Worm (Caenorhabditis elegans) whole organism, young adult: Measurements from ENCODE around the gene T27A10.5.

Source experiments
- B0019.2 ChIP-seq: fragments of 200-800 bp; sonication (Bioruptor generic); conservative IDR thresholded peaks from 2 replicates; pipeline ENCODE4 v1.3.6; 2022; ENCODE audit warnings: missing genetic modification reagents, missing genetic modification characterization, missing compliant biosample characterization
- D2030.7 ChIP-seq: fragments of 200-800 bp; sonication (Bioruptor generic); IDR thresholded peaks from 2 replicates; pipeline ENCODE4 v1.3.6; 2022; ENCODE audit warnings: missing genetic modification reagents, missing genetic modification characterization, missing compliant biosample characterization
- F10E7.11 ChIP-seq: sonication (generic microtip); optimal IDR thresholded peaks from 2 replicates; lab custom pipeline; 2017; ENCODE audit warnings: mild to moderate bottlenecking, missing genetic modification characterization, moderate library complexity, missing compliant biosample characterization
- F22D6.2 ChIP-seq: sonication (generic microtip); optimal IDR thresholded peaks from 2 replicates; lab custom pipeline; 2016; ENCODE audit warnings: mild to moderate bottlenecking, missing genetic modification characterization, missing compliant biosample characterization
- F23B12.7 ChIP-seq: sonication (generic microtip); optimal IDR thresholded peaks from 2 replicates; lab custom pipeline; 2017; ENCODE audit warnings: missing genetic modification characterization, mild to moderate bottlenecking, missing compliant biosample characterization, antibody characterized with exemption, moderate library complexity; ENCODE audit not compliant: insufficient read depth
- F37B4.10 ChIP-seq: fragments of 200-800 bp; sonication (Bioruptor generic); IDR thresholded peaks from 2 replicates; pipeline ENCODE4 v1.3.6; 2022; ENCODE audit warnings: missing genetic modification characterization, missing compliant biosample characterization
- F49E8.2 ChIP-seq: sonication (generic microtip); optimal IDR thresholded peaks from 3 replicates; lab custom pipeline; 2017; ENCODE audit warnings: missing genetic modification characterization, mild to moderate bottlenecking, missing compliant biosample characterization, antibody characterized with exemption, moderate library complexity; ENCODE audit not compliant: insufficient read depth
- F57C9.4 ChIP-seq: sonication (generic microtip); optimal IDR thresholded peaks from 2 replicates; lab custom pipeline; 2017; ENCODE audit warnings: mild to moderate bottlenecking, missing genetic modification characterization, missing compliant biosample characterization
- Y53F4B.3 ChIP-seq: fragments of 200-800 bp; sonication (Bioruptor generic); IDR thresholded peaks from 2 replicates; pipeline ENCODE4 v1.3.6; 2022; ENCODE audit warnings: missing genetic modification reagents, missing genetic modification characterization, missing compliant biosample characterization
- Y53G8AR.9 ChIP-seq: fragments of 200-800 bp; sonication (Bioruptor generic); conservative IDR thresholded peaks from 2 replicates; pipeline ENCODE4 v1.3.6; 2022; ENCODE audit warnings: missing genetic modification reagents, missing genetic modification characterization, missing compliant biosample characterization
- Y67H2A.10 ChIP-seq: fragments of 200-800 bp; sonication (Bioruptor generic); conservative IDR thresholded peaks from 2 replicates; pipeline ENCODE4 v1.3.6; 2022; ENCODE audit warnings: missing genetic modification reagents, missing genetic modification characterization, missing compliant biosample characterization
- Y95B8A.8 ChIP-seq: fragments of 200-800 bp; sonication (Bioruptor generic); IDR thresholded peaks from 2 replicates; pipeline ENCODE4 v1.3.6; 2022; ENCODE audit warnings: missing genetic modification reagents, missing genetic modification characterization, missing compliant biosample characterization
- aptf-2 ChIP-seq: fragments of 200-800 bp; sonication (Bioruptor generic); conservative IDR thresholded peaks from 2 replicates; pipeline ENCODE4 v1.3.6; 2022; ENCODE audit warnings: missing genetic modification reagents, missing genetic modification characterization, missing compliant biosample characterization
- aptf-3 ChIP-seq: fragments of 200-800 bp; sonication (Bioruptor generic); IDR thresholded peaks from 2 replicates; pipeline ENCODE4 v1.3.6; 2022; ENCODE audit warnings: missing genetic modification characterization, missing compliant biosample characterization
- athp-1 ChIP-seq: sonication (generic microtip); optimal IDR thresholded peaks from 2 replicates; lab custom pipeline; 2017; ENCODE audit warnings: mild to moderate bottlenecking, missing genetic modification characterization, missing compliant biosample characterization
- attf-3 ChIP-seq: fragments of 200-800 bp; sonication (Bioruptor generic); conservative IDR thresholded peaks from 2 replicates; pipeline ENCODE4 v1.3.6; 2022; ENCODE audit warnings: missing genetic modification reagents, missing genetic modification characterization, missing compliant biosample characterization
- cebp-1 ChIP-seq, 2 experiments: fragments of 200-800 bp in 1 of 2; sonication (Bioruptor generic) in 1 of 2; sonication (generic microtip) in 1 of 2; IDR thresholded peaks in 1 of 2; optimal IDR thresholded peaks in 1 of 2; 2 replicates each; pipeline versions ENCODE4 v1.3.6 to Lab custom; 2017 to 2022; ENCODE audit warnings: missing compliant biosample characterization in 2 of 2, missing genetic modification characterization in 2 of 2, mild to moderate bottlenecking in 1 of 2, missing genetic modification reagents in 1 of 2, moderate library complexity in 1 of 2
- ceh-40 ChIP-seq: fragments of 200-800 bp; sonication (Bioruptor generic); IDR thresholded peaks from 2 replicates; pipeline ENCODE4 v1.3.6; 2022; ENCODE audit warnings: missing genetic modification characterization, missing compliant biosample characterization
- ceh-91 ChIP-seq: fragments of 200-800 bp; sonication (Bioruptor generic); IDR thresholded peaks from 2 replicates; pipeline ENCODE4 v1.3.6; 2022; ENCODE audit warnings: missing genetic modification reagents, missing genetic modification characterization, missing compliant biosample characterization
- die-1 ChIP-seq: sonication (generic microtip); optimal IDR thresholded peaks from 2 replicates; lab custom pipeline; 2016; ENCODE audit warnings: missing genotype, mild to moderate bottlenecking, missing genetic modification characterization, missing compliant biosample characterization
- efl-1 ChIP-seq: fragments of 150-350 bp; optimal IDR thresholded peaks from 2 replicates; lab custom pipeline; 2014; ENCODE audit warnings: missing biosample characterization, missing genetic modification reagents, missing genetic modification characterization
- fkh-3 ChIP-seq: sonication (generic microtip); optimal IDR thresholded peaks from 2 replicates; lab custom pipeline; 2016; ENCODE audit warnings: mild to moderate bottlenecking, missing genetic modification characterization, missing compliant biosample characterization
- hlh-26 ChIP-seq: fragments of 200-800 bp; sonication (Bioruptor generic); conservative IDR thresholded peaks from 2 replicates; pipeline ENCODE4 v1.3.6; 2022; ENCODE audit warnings: missing genetic modification reagents, missing genetic modification characterization, missing compliant biosample characterization
- lag-1 ChIP-seq: fragments of 200-800 bp; sonication (Bioruptor generic); IDR thresholded peaks from 2 replicates; pipeline ENCODE4 v1.3.6; 2022; ENCODE audit warnings: missing genetic modification reagents, missing genetic modification characterization, missing compliant biosample characterization
- let-607 ChIP-seq, 2 experiments: fragments of 200-800 bp in 1 of 2; sonication (Bioruptor generic) in 1 of 2; sonication (generic microtip) in 1 of 2; optimal IDR thresholded peaks; 2 replicates each; lab custom pipeline; 2016 to 2018; ENCODE audit warnings: mild to moderate bottlenecking in 2 of 2, missing compliant biosample characterization in 2 of 2, missing genetic modification characterization in 2 of 2, moderate library complexity in 2 of 2, missing genotype in 1 of 2
- lin-35 ChIP-seq, 3 experiments: fragments of 150-350 bp in 2 of 3; sonication (generic microtip) in 1 of 3; optimal IDR thresholded peaks; 2 replicates each; lab custom pipeline; 2014 to 2018; ENCODE audit warnings: missing biosample characterization in 3 of 3, missing genetic modification characterization in 3 of 3, missing genetic modification reagents in 3 of 3
- lin-40 ChIP-seq: sonication (generic microtip); optimal IDR thresholded peaks from 2 replicates; lab custom pipeline; 2016; ENCODE audit warnings: missing genetic modification characterization, mild to moderate bottlenecking, missing compliant biosample characterization, missing genotype, missing genetic modification reagents
- lin-54 ChIP-seq: fragments of 200-800 bp; sonication (Bioruptor generic); optimal IDR thresholded peaks from 2 replicates; lab custom pipeline; 2018; ENCODE audit warnings: mild to moderate bottlenecking, missing genetic modification characterization, missing compliant biosample characterization
- lir-1 ChIP-seq: fragments of 200-800 bp; sonication (Bioruptor generic); conservative IDR thresholded peaks from 2 replicates; pipeline ENCODE4 v1.3.6; 2022; ENCODE audit warnings: missing genetic modification reagents, missing genetic modification characterization, missing compliant biosample characterization
- madf-10 ChIP-seq: sonication (generic microtip); optimal IDR thresholded peaks from 2 replicates; lab custom pipeline; 2016; ENCODE audit warnings: mild to moderate bottlenecking, missing genetic modification characterization, missing compliant biosample characterization
- madf-6 ChIP-seq: fragments of 200-800 bp; sonication (Bioruptor generic); IDR thresholded peaks from 2 replicates; pipeline ENCODE4 v1.3.6; 2022; ENCODE audit warnings: missing genetic modification reagents, missing genetic modification characterization, missing compliant biosample characterization
- rec-8 ChIP-seq, 2 experiments: sonication (generic microtip); optimal IDR thresholded peaks; 2 replicates each; lab custom pipeline; 2016; ENCODE audit warnings: mild to moderate bottlenecking in 2 of 2, missing genetic modification characterization in 2 of 2, missing genetic modification reagents in 2 of 2, missing genotype in 2 of 2, missing biosample characterization in 1 of 2, missing compliant biosample characterization in 1 of 2, moderate library complexity in 1 of 2
- rpc-1 ChIP-seq, 2 experiments: fragments of 150-350 bp in 1 of 2; sonication (generic microtip) in 1 of 2; optimal IDR thresholded peaks; 2 replicates each; lab custom pipeline; 2014 to 2018; ENCODE audit warnings: missing biosample characterization in 1 of 2, missing genetic modification characterization in 1 of 2, missing genetic modification reagents in 1 of 2, missing genotype in 1 of 2
- sdz-38 ChIP-seq: sonication (generic microtip); optimal IDR thresholded peaks from 2 replicates; lab custom pipeline; 2016; ENCODE audit warnings: missing genotype, missing genetic modification characterization, missing compliant biosample characterization
- sea-2 ChIP-seq: fragments of 200-800 bp; sonication (Bioruptor generic); IDR thresholded peaks from 2 replicates; pipeline ENCODE4 v1.3.6; 2022; ENCODE audit warnings: missing genetic modification characterization, missing compliant biosample characterization
- snpc-3.4 ChIP-seq: sonication (generic microtip); optimal IDR thresholded peaks from 2 replicates; lab custom pipeline; 2017; ENCODE audit warnings: missing genetic modification characterization, mild to moderate bottlenecking, missing compliant biosample characterization, antibody characterized with exemption, moderate library complexity, missing genotype, missing genetic modification reagents
- snpc-4 ChIP-seq, 5 experiments: fragments of 150-350 bp in 1 of 5; sonication (generic microtip) in 4 of 5; optimal IDR thresholded peaks; 2 replicates each; lab custom pipeline; 2014 to 2018; ENCODE audit warnings: missing genetic modification characterization in 5 of 5, missing biosample characterization in 3 of 5, antibody characterized with exemption in 2 of 5, mild to moderate bottlenecking in 2 of 5, missing compliant biosample characterization in 2 of 5, missing genotype in 2 of 5, moderate library complexity in 2 of 5, missing genetic modification reagents in 1 of 5
- tbp1 ChIP-seq: fragments of 200-800 bp; sonication (Bioruptor generic); optimal IDR thresholded peaks from 2 replicates; lab custom pipeline; 2018; ENCODE audit warnings: mild to moderate bottlenecking, missing genetic modification characterization, missing compliant biosample characterization
- unc-62 ChIP-seq: fragments of 150-350 bp; optimal IDR thresholded peaks from 2 replicates; lab custom pipeline; 2014; ENCODE audit warnings: missing biosample characterization, missing genetic modification reagents, missing genetic modification characterization
- xnd-1 ChIP-seq: sonication (generic microtip); optimal IDR thresholded peaks from 2 replicates; lab custom pipeline; 2016; ENCODE audit warnings: missing genotype, missing genetic modification reagents, missing genetic modification characterization, missing compliant biosample characterization
- zim-3 ChIP-seq: sonication (generic microtip); optimal IDR thresholded peaks from 2 replicates; lab custom pipeline; 2017; ENCODE audit warnings: mild to moderate bottlenecking, missing genetic modification characterization, moderate library complexity, missing compliant biosample characterization
- ztf-18 ChIP-seq: sonication (generic microtip); optimal IDR thresholded peaks from 2 replicates; lab custom pipeline; 2016; ENCODE audit warnings: missing genotype, mild to moderate bottlenecking, missing genetic modification characterization, missing compliant biosample characterization
- ztf-25 ChIP-seq: fragments of 200-800 bp; sonication (Bioruptor generic); IDR thresholded peaks from 2 replicates; pipeline ENCODE4 v1.3.6; 2022; ENCODE audit warnings: missing genetic modification reagents, missing genetic modification characterization, missing compliant biosample characterization
- ztf-26 ChIP-seq: sonication (generic microtip); optimal IDR thresholded peaks from 2 replicates; lab custom pipeline; 2017; ENCODE audit warnings: missing genetic modification characterization, missing compliant biosample characterization
- ztf-6 ChIP-seq: fragments of 200-800 bp; sonication (Bioruptor generic); IDR thresholded peaks from 2 replicates; pipeline ENCODE4 v1.3.6; 2022; ENCODE audit warnings: missing genetic modification reagents, missing genetic modification characterization, missing compliant biosample characterization

The T27A10.5 gene

DNA sequence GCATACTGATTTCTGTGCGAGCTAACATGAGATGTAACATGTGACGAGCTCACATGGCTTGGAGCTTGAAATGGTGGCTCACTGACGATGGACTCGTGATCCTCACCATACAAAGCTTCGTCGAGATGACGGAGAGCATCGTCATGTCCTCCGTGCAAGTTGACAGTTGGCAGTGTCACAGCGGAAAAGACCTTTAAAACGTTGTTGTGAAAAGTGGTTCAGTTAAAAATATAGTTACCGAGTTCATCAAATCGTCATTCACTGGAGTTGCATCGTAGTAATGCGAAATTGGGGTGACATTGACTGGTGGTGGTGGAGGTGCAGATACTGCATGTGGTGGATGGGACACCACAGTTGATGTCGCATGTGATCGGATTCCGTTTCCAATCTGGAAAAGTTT, 37.1 kb upstream of the T27A10.5 start:
- TF ChIP-seq D2030.7 (GFP tag; lab: Robert Waterston, UW) (no peak), athp-1 (tag; lab: Kevin White, UChicago) (no peak), Y67H2A.10 (no peak), lir-1 (GFP tag; lab: Robert Waterston, UW) (no peak), Y53G8AR.9 (GFP tag; lab: Robert Waterston, UW) (no peak), tbp1 (no peak), F23B12.7 (tag; lab: Kevin White, UChicago) (no peak), rec-8 (tag; optimal IDR thresholded peaks at IDR 0.05; lab: Kevin White, UChicago) (no peak), ztf-6 (GFP tag; lab: Robert Waterston, UW) (no peak), snpc-3.4 (tag; lab: Kevin White, UChicago) (no peak), sdz-38 (tag; lab: Kevin White, UChicago) (no peak), cebp-1 (GFP tag; IDR thresholded peaks at IDR 0.05; lab: Robert Waterston, UW) (no peak), cebp-1 (tag; optimal IDR thresholded peaks at IDR 0.05; lab: Kevin White, UChicago) (no peak), Y95B8A.8 (GFP tag; lab: Robert Waterston, UW) (no peak), aptf-3 (no peak), ztf-25 (no peak), F57C9.4 (tag; lab: Kevin White, UChicago) (no peak)

DNA sequence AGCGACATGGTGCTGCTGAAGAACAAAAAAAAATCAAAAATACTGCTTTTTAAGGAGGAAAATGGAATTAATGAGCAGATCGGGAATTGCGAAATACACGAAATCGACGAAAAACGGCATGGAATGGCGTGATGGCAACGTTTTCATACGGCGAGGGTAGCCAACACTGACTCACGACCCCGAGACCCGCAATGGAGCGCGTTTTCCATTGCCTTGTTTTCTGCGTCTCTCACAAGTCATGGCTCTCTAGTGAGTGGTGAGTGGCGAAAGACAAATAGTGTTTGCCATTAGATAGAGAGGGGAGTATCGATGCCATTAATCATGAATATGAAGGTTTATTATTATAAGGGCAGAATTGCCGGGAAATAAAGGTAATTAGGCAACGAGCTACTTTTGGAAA, 32.3 kb upstream of the T27A10.5 start, which contains the start of gene C18B2.4:
Gene C18B2.4, minus strand, starts transcription at position 15 of the 400 bp plus-strand sequence.
- TF ChIP-seq efl-1 (GFP tag; lab: Kevin White, UChicago), result no peak
- TF ChIP-seq madf-6 (GFP tag; lab: Robert Waterston, UW), result no peak
- TF ChIP-seq F57C9.4 (tag; lab: Kevin White, UChicago), result no peak
- peak; percentile 21 for TF ChIP-seq snpc-4 (GFP tag; optimal IDR thresholded peaks at IDR 0.05; lab: Kevin White, UChicago)
- peak in 2 of 4 experiments; percentile 23 to 65 for TF ChIP-seq snpc-4 (tag; optimal IDR thresholded peaks at IDR 0.05; lab: Kevin White, UChicago)
- TF ChIP-seq lir-1 (GFP tag; lab: Robert Waterston, UW), result 0 out of 2 replicates have a peak, but pooled peaks have one; percentile 27
- no peak for TF ChIP-seq hlh-26 (GFP tag; lab: Robert Waterston, UW)
- peak; percentile 8 for TF ChIP-seq ztf-18 (tag; lab: Kevin White, UChicago)
- no peak for TF ChIP-seq rpc-1 (optimal IDR thresholded peaks at IDR 0.05; lab: Kevin White, UChicago)
- no peak for TF ChIP-seq rpc-1 (tag; optimal IDR thresholded peaks at IDR 0.05; lab: Kevin White, UChicago)
- no peak for TF ChIP-seq Y53F4B.3
- no peak for TF ChIP-seq F10E7.11 (tag; lab: Kevin White, UChicago)
- no peak for TF ChIP-seq F23B12.7 (tag; lab: Kevin White, UChicago)
- TF ChIP-seq sea-2, result no peak
- no peak for TF ChIP-seq B0019.2 (GFP tag; lab: Robert Waterston, UW)
- no peak for TF ChIP-seq F22D6.2
- TF ChIP-seq unc-62 (GFP tag; lab: Kevin White, UChicago), result peak; percentile 80
- peak; percentile 10 for TF ChIP-seq madf-10 (tag; lab: Kevin White, UChicago)
- no peak for TF ChIP-seq xnd-1 (tag; lab: Kevin White, UChicago)
- no peak for TF ChIP-seq ztf-26 (tag; lab: Kevin White, UChicago)
- no peak for TF ChIP-seq F37B4.10 (GFP tag; lab: Robert Waterston, UW)
- TF ChIP-seq aptf-2 (GFP tag; lab: Robert Waterston, UW), result no peak
- TF ChIP-seq die-1 (tag; lab: Kevin White, UChicago), result no peak
- peak; percentile 44 for TF ChIP-seq lin-40 (tag; lab: Kevin White, UChicago)
- no peak for TF ChIP-seq ceh-40 (GFP tag; lab: Robert Waterston, UW)
- TF ChIP-seq fkh-3 (tag; lab: Kevin White, UChicago), result no peak
- TF ChIP-seq lag-1 (GFP tag; lab: Robert Waterston, UW), result no peak
- peak; percentile 27 for TF ChIP-seq lin-54 (GFP tag; lab: Kevin White, UChicago)
- TF ChIP-seq Y95B8A.8 (GFP tag; lab: Robert Waterston, UW), result no peak
- no peak for TF ChIP-seq ceh-91
- no peak for TF ChIP-seq attf-3 (GFP tag; lab: Robert Waterston, UW)
- TF ChIP-seq ztf-6 (GFP tag; lab: Robert Waterston, UW), result no peak
- TF ChIP-seq zim-3 (tag; lab: Kevin White, UChicago), result no peak
- peak in 1 of 3 experiments; percentile 52 for TF ChIP-seq lin-35 (GFP tag; optimal IDR thresholded peaks at IDR 0.05; lab: Kevin White, UChicago)
- TF ChIP-seq F49E8.2 (tag; lab: Kevin White, UChicago), result no peak
- TF ChIP-seq let-607 (tag; optimal IDR thresholded peaks at IDR 0.05; lab: Kevin White, UChicago), result peak; percentile 53 to 56
- TF ChIP-seq sdz-38 (tag; lab: Kevin White, UChicago), result no peak
